Worm (Caenorhabditis elegans) whole organism, young adult: ENCODE measurements around the gene T09F3.5.

Experiments
- B0019.2 ChIP-seq: fragments of 200-800 bp; sonication (Bioruptor generic); conservative IDR thresholded peaks from 2 replicates; pipeline ENCODE4 v1.3.6; 2022; ENCODE audit warnings: missing genetic modification reagents, missing genetic modification characterization, missing compliant biosample characterization
- C06A6.2 ChIP-seq: fragments of 200-800 bp; sonication (Bioruptor generic); conservative IDR thresholded peaks from 2 replicates; pipeline ENCODE4 v1.3.6; 2022; ENCODE audit warnings: missing genetic modification characterization, missing compliant biosample characterization
- C17E4.6 ChIP-seq: fragments of 200-800 bp; sonication (Bioruptor generic); IDR thresholded peaks from 2 replicates; pipeline ENCODE4 v1.3.6; 2022; ENCODE audit warnings: missing genetic modification reagents, missing genetic modification characterization, missing compliant biosample characterization
- F22D6.2 ChIP-seq: sonication (generic microtip); optimal IDR thresholded peaks from 2 replicates; lab custom pipeline; 2016; ENCODE audit warnings: mild to moderate bottlenecking, missing genetic modification characterization, missing compliant biosample characterization
- F33H1.4 ChIP-seq: fragments of 200-800 bp; sonication (Bioruptor generic); IDR thresholded peaks from 2 replicates; pipeline ENCODE4 v1.3.6; 2022; ENCODE audit warnings: missing genetic modification reagents, missing genetic modification characterization, missing compliant biosample characterization
- F39B2.1 ChIP-seq: fragments of 200-800 bp; sonication (Bioruptor generic); IDR thresholded peaks from 2 replicates; pipeline ENCODE4 v1.3.6; 2022; ENCODE audit warnings: missing genetic modification reagents, missing genetic modification characterization, missing compliant biosample characterization
- F52B5.7 ChIP-seq: sonication (generic microtip); optimal IDR thresholded peaks from 2 replicates; lab custom pipeline; 2016; ENCODE audit warnings: mild to moderate bottlenecking, missing genetic modification characterization, missing compliant biosample characterization
- Y56A3A.18 ChIP-seq: fragments of 200-800 bp; sonication (Bioruptor generic); IDR thresholded peaks from 2 replicates; pipeline ENCODE4 v1.3.6; 2022; ENCODE audit warnings: missing genetic modification reagents, missing genetic modification characterization, missing compliant biosample characterization
- ZK185.1 ChIP-seq: sonication (generic microtip); optimal IDR thresholded peaks from 2 replicates; lab custom pipeline; 2016; ENCODE audit warnings: mild to moderate bottlenecking, missing genetic modification characterization, missing compliant biosample characterization; ENCODE audit not compliant: poor library complexity, severe bottlenecking
- atf-7 ChIP-seq: sonication (generic microtip); optimal IDR thresholded peaks from 2 replicates; lab custom pipeline; 2017; ENCODE audit warnings: mild to moderate bottlenecking, missing genetic modification characterization, missing compliant biosample characterization
- attf-6 ChIP-seq: fragments of 200-800 bp; sonication (Bioruptor generic); IDR thresholded peaks from 2 replicates; pipeline ENCODE4 v1.3.6; 2022; ENCODE audit warnings: missing genetic modification reagents, missing genetic modification characterization, missing compliant biosample characterization
- bed-2 ChIP-seq: fragments of 200-800 bp; sonication (Bioruptor generic); IDR thresholded peaks from 2 replicates; pipeline ENCODE4 v1.3.6; 2022; ENCODE audit warnings: missing genetic modification reagents, missing genetic modification characterization, missing compliant biosample characterization
- ccch-3 ChIP-seq: fragments of 200-800 bp; sonication (Bioruptor generic); optimal IDR thresholded peaks from 2 replicates; lab custom pipeline; 2018; ENCODE audit warnings: mild to moderate bottlenecking, missing genetic modification characterization, missing compliant biosample characterization
- ceh-40 ChIP-seq: fragments of 200-800 bp; sonication (Bioruptor generic); IDR thresholded peaks from 2 replicates; pipeline ENCODE4 v1.3.6; 2022; ENCODE audit warnings: missing genetic modification characterization, missing compliant biosample characterization
- die-1 ChIP-seq: sonication (generic microtip); optimal IDR thresholded peaks from 2 replicates; lab custom pipeline; 2016; ENCODE audit warnings: missing genotype, mild to moderate bottlenecking, missing genetic modification characterization, missing compliant biosample characterization
- dpff-1 ChIP-seq: sonication (generic microtip); optimal IDR thresholded peaks from 2 replicates; lab custom pipeline; 2017; ENCODE audit warnings: mild to moderate bottlenecking, missing genetic modification characterization, missing compliant biosample characterization
- hlh-12 ChIP-seq: sonication (generic microtip); optimal IDR thresholded peaks from 2 replicates; lab custom pipeline; 2016; ENCODE audit warnings: missing genetic modification characterization, missing compliant biosample characterization
- hmg-20 ChIP-seq: fragments of 200-800 bp; sonication (Bioruptor generic); IDR thresholded peaks from 2 replicates; pipeline ENCODE4 v1.3.6; 2022; ENCODE audit warnings: missing genetic modification reagents, missing genetic modification characterization, missing compliant biosample characterization
- hrde-1 ChIP-seq: sonication (generic microtip); optimal IDR thresholded peaks from 2 replicates; lab custom pipeline; 2016; ENCODE audit warnings: missing genetic modification characterization, mild to moderate bottlenecking, missing compliant biosample characterization, moderate library complexity, missing genotype, missing genetic modification reagents, borderline replicate concordance
- hsf-1 ChIP-seq: fragments of 200-800 bp; sonication (Bioruptor generic); IDR thresholded peaks from 2 replicates; pipeline ENCODE4 v1.3.6; 2022; ENCODE audit warnings: missing genetic modification reagents, missing genetic modification characterization, missing compliant biosample characterization
- lag-1 ChIP-seq: fragments of 200-800 bp; sonication (Bioruptor generic); IDR thresholded peaks from 2 replicates; pipeline ENCODE4 v1.3.6; 2022; ENCODE audit warnings: missing genetic modification reagents, missing genetic modification characterization, missing compliant biosample characterization
- let-526 ChIP-seq: fragments of 200-800 bp; sonication (Bioruptor generic); IDR thresholded peaks from 2 replicates; pipeline ENCODE4 v1.3.6; 2022; ENCODE audit warnings: missing genetic modification reagents, missing genetic modification characterization, missing compliant biosample characterization
- lin-26 ChIP-seq: fragments of 200-800 bp; sonication (Bioruptor generic); IDR thresholded peaks from 2 replicates; pipeline ENCODE4 v1.3.6; 2022; ENCODE audit warnings: missing genetic modification reagents, missing genetic modification characterization, missing compliant biosample characterization
- lin-54 ChIP-seq: fragments of 200-800 bp; sonication (Bioruptor generic); optimal IDR thresholded peaks from 2 replicates; lab custom pipeline; 2018; ENCODE audit warnings: mild to moderate bottlenecking, missing genetic modification characterization, missing compliant biosample characterization
- lsl-1 ChIP-seq: fragments of 200-800 bp; sonication (Bioruptor generic); optimal IDR thresholded peaks from 2 replicates; lab custom pipeline; 2018; ENCODE audit warnings: mild to moderate bottlenecking, missing genetic modification characterization, moderate library complexity, missing compliant biosample characterization
- madf-10 ChIP-seq: sonication (generic microtip); optimal IDR thresholded peaks from 2 replicates; lab custom pipeline; 2016; ENCODE audit warnings: mild to moderate bottlenecking, missing genetic modification characterization, missing compliant biosample characterization
- mel-28 ChIP-seq: sonication (generic microtip); optimal IDR thresholded peaks from 2 replicates; lab custom pipeline; 2016; ENCODE audit warnings: borderline replicate concordance, mild to moderate bottlenecking, missing genetic modification characterization, missing compliant biosample characterization
- mes-4 ChIP-seq: sonication (generic microtip); optimal IDR thresholded peaks from 2 replicates; lab custom pipeline; 2016; ENCODE audit warnings: missing genotype, missing genetic modification characterization, missing compliant biosample characterization
- nhr-179 ChIP-seq: sonication (generic microtip); optimal IDR thresholded peaks from 2 replicates; lab custom pipeline; 2016; ENCODE audit warnings: mild to moderate bottlenecking, missing genetic modification characterization, missing compliant biosample characterization
- nhr-90 ChIP-seq: sonication (generic microtip); optimal IDR thresholded peaks from 2 replicates; lab custom pipeline; 2016; ENCODE audit warnings: missing genotype, mild to moderate bottlenecking, missing genetic modification characterization, missing compliant biosample characterization
- pbrm-1 ChIP-seq: fragments of 200-800 bp; sonication (Bioruptor generic); IDR thresholded peaks from 2 replicates; pipeline ENCODE4 v1.3.6; 2022; ENCODE audit warnings: missing genetic modification reagents, missing genetic modification characterization, missing compliant biosample characterization
- pha-4 ChIP-seq: fragments of 150-350 bp; sonication (generic microtip); optimal IDR thresholded peaks from 2 replicates; lab custom pipeline; 2014; ENCODE audit warnings: missing biosample characterization, missing genetic modification reagents, missing genetic modification characterization
- rcor-1 ChIP-seq: fragments of 200-800 bp; sonication (Bioruptor generic); IDR thresholded peaks from 2 replicates; pipeline ENCODE4 v1.3.6; 2022; ENCODE audit warnings: missing genetic modification reagents, missing genetic modification characterization, missing compliant biosample characterization
- rpc-1 ChIP-seq, 2 experiments: fragments of 150-350 bp in 1 of 2; sonication (generic microtip) in 1 of 2; optimal IDR thresholded peaks; 2 replicates each; lab custom pipeline; 2014 to 2018; ENCODE audit warnings: missing biosample characterization in 1 of 2, missing genetic modification characterization in 1 of 2, missing genetic modification reagents in 1 of 2, missing genotype in 1 of 2
- snpc-1.1 ChIP-seq: sonication (generic microtip); optimal IDR thresholded peaks from 2 replicates; lab custom pipeline; 2017; ENCODE audit warnings: missing genetic modification characterization, mild to moderate bottlenecking, missing compliant biosample characterization, antibody characterized with exemption, moderate library complexity, missing genotype, missing genetic modification reagents; ENCODE audit not compliant: insufficient read depth
- snpc-4 ChIP-seq, 5 experiments: fragments of 150-350 bp in 1 of 5; sonication (generic microtip) in 4 of 5; optimal IDR thresholded peaks; 2 replicates each; lab custom pipeline; 2014 to 2018; ENCODE audit warnings: missing genetic modification characterization in 5 of 5, missing biosample characterization in 3 of 5, antibody characterized with exemption in 2 of 5, mild to moderate bottlenecking in 2 of 5, missing compliant biosample characterization in 2 of 5, missing genotype in 2 of 5, moderate library complexity in 2 of 5, missing genetic modification reagents in 1 of 5
- sptf-2 ChIP-seq: fragments of 200-800 bp; sonication (Bioruptor generic); optimal IDR thresholded peaks from 2 replicates; lab custom pipeline; 2018; ENCODE audit warnings: mild to moderate bottlenecking, missing genetic modification characterization, missing compliant biosample characterization
- tbp1 ChIP-seq: fragments of 200-800 bp; sonication (Bioruptor generic); optimal IDR thresholded peaks from 2 replicates; lab custom pipeline; 2018; ENCODE audit warnings: mild to moderate bottlenecking, missing genetic modification characterization, missing compliant biosample characterization
- unc-130 ChIP-seq: sonication (generic microtip); optimal IDR thresholded peaks from 2 replicates; lab custom pipeline; 2016; ENCODE audit warnings: missing genetic modification reagents, missing genetic modification characterization, missing compliant biosample characterization
- xnd-1 ChIP-seq: sonication (generic microtip); optimal IDR thresholded peaks from 2 replicates; lab custom pipeline; 2016; ENCODE audit warnings: missing genotype, missing genetic modification reagents, missing genetic modification characterization, missing compliant biosample characterization
- zim-3 ChIP-seq: sonication (generic microtip); optimal IDR thresholded peaks from 2 replicates; lab custom pipeline; 2017; ENCODE audit warnings: mild to moderate bottlenecking, missing genetic modification characterization, moderate library complexity, missing compliant biosample characterization
- ztf-22 ChIP-seq: fragments of 200-800 bp; sonication (Bioruptor generic); optimal IDR thresholded peaks from 2 replicates; lab custom pipeline; 2018; ENCODE audit warnings: mild to moderate bottlenecking, missing genetic modification characterization, moderate library complexity, missing compliant biosample characterization

T09F3.5 gene

DNA sequence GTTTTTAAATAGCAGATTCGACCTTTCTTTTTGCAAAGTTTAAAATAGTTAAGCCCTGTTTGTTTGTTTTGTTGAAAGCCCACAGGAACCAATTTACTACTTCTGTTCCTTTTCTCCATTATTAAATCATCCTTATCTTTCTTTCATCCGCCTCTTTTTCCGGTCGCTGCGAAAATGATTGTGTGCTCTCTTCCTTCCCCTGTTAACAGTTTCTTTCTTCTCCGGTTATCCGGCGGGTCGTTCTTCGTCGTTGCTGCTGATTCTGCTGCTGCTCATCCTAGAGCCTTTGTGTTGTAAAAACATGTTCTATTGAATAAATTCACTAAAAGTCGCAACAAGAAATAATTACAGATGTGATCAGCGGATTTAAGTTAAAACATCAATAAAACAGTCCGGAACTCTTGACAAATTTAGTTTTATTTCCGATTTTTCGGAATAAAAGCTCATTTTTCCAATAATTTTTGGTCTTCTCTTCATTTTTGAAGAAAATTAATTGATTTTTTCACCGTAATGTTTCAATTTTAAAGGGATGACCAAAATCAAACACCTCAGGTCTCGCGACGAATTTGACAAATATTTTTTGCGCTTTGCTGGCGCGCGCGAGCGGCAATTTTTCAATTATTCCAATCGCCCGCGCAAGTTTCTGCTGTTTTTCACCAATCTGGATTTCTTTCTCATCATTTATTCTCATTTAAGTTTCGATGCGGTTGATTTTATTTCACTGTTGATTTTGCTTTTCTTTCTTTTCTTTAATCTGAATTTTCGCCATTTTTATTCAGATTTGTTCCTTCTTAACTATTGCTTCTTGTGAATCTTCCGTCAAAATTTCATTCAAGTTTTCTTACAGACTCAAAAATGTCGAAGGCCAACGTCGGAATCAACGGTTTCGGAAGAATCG lies 3.1 kb upstream of the T09F3.5 start, which contains the start of gene gpd-1 (continued):
- TF ChIP-seq snpc-4 (GFP tag; optimal IDR thresholded peaks at IDR 0.05; lab: Kevin White, UChicago) (peak; percentile 36), snpc-4 (tag; optimal IDR thresholded peaks at IDR 0.05; lab: Kevin White, UChicago) (peak in 2 of 4 experiments; percentile 2 to 53), hsf-1 (GFP tag; lab: Robert Waterston, UW) (peak; percentile 89), lin-26 (GFP tag; lab: Robert Waterston, UW) (no peak), nhr-179 (tag; lab: Kevin White, UChicago) (no peak), xnd-1 (tag; lab: Kevin White, UChicago) (peak; percentile 96), mel-28 (tag; lab: Kevin White, UChicago) (no peak), mes-4 (no peak), C06A6.2 (GFP tag; lab: Robert Waterston, UW) (no peak), rpc-1 (optimal IDR thresholded peaks at IDR 0.05; lab: Kevin White, UChicago) (no peak), rpc-1 (tag; optimal IDR thresholded peaks at IDR 0.05; lab: Kevin White, UChicago) (no peak), pbrm-1 (GFP tag; lab: Robert Waterston, UW) (peak; percentile 69), die-1 (tag; lab: Kevin White, UChicago) (no peak), rcor-1 (GFP tag; lab: Robert Waterston, UW) (peak; percentile 70)

DNA sequence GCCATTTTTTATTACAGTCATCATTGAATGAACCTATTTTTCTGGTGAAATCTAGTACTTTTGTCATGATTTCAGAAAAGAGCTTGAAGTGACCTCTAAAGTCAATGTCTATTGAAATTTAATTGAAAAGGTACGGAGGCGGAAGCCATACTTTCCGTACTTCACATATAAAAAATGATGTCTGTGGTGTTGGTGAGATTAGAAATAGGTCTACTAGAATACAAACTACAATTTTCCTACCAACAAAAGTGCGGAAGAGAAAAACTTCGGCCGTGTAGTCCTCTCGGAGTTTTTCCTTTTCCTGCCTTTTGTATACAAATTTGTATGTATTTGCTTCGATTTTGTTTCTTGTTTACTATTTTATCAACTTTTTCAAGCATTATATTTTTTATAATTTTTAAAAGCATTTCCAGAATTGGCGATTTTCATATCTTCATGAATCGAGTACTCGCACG lies 1.3 kb upstream of the T09F3.5 start, which contains the start of gene T09F3.4:
Gene T09F3.4, plus strand, starts transcription at position 405 of the 455 bp plus-strand sequence.
- TF ChIP-seq B0019.2 (GFP tag; lab: Robert Waterston, UW), result 0 out of 2 replicates have a peak, but pooled peaks have one; percentile 53
- TF ChIP-seq pha-4, result no peak
- TF ChIP-seq F52B5.7 (tag; lab: Kevin White, UChicago), result no peak
- peak; percentile 63 for TF ChIP-seq attf-6 (GFP tag; lab: Robert Waterston, UW)
- no peak for TF ChIP-seq dpff-1 (tag; lab: Kevin White, UChicago)
- peak; percentile 62 for TF ChIP-seq hrde-1 (tag; lab: Kevin White, UChicago)
- TF ChIP-seq ccch-3 (GFP tag; lab: Kevin White, UChicago), result no peak
- no peak for TF ChIP-seq nhr-90 (tag; lab: Kevin White, UChicago)
- TF ChIP-seq Y56A3A.18 (GFP tag; lab: Robert Waterston, UW), result no peak
- no peak for TF ChIP-seq F22D6.2 (tag; lab: Kevin White, UChicago)
- TF ChIP-seq F33H1.4 (GFP tag; lab: Robert Waterston, UW), result peak; percentile 61
- peak; percentile 39 for TF ChIP-seq madf-10 (tag; lab: Kevin White, UChicago)
- no peak for TF ChIP-seq let-526 (GFP tag; lab: Robert Waterston, UW)
- TF ChIP-seq bed-2 (GFP tag; lab: Robert Waterston, UW), result peak; percentile 76; the same call in 1 of the 2 replicates
- TF ChIP-seq lag-1, result no peak
- no peak for TF ChIP-seq snpc-1.1 (tag; lab: Kevin White, UChicago)
- peak; percentile 33 for TF ChIP-seq snpc-4 (GFP tag; optimal IDR thresholded peaks at IDR 0.05; lab: Kevin White, UChicago)
- peak in 2 of 4 experiments; percentile 15 to 19 for TF ChIP-seq snpc-4 (tag; optimal IDR thresholded peaks at IDR 0.05; lab: Kevin White, UChicago)
- TF ChIP-seq atf-7 (tag; lab: Kevin White, UChicago), result no peak
- TF ChIP-seq pbrm-1 (GFP tag; lab: Robert Waterston, UW), result no peak
- TF ChIP-seq hmg-20, result no peak
- TF ChIP-seq lsl-1, result peak; percentile 43
- TF ChIP-seq ceh-40 (GFP tag; lab: Robert Waterston, UW), result no peak
- TF ChIP-seq lin-26 (GFP tag; lab: Robert Waterston, UW), result peak; percentile 9; the same call in 1 of the 2 replicates
- no peak for TF ChIP-seq ztf-22 (GFP tag; lab: Kevin White, UChicago)
- TF ChIP-seq ZK185.1 (tag; lab: Kevin White, UChicago), result peak; percentile 76
- peak; percentile 72 for TF ChIP-seq rcor-1 (GFP tag; lab: Robert Waterston, UW)
- peak; percentile 63 for TF ChIP-seq lin-54 (GFP tag; lab: Kevin White, UChicago)
- TF ChIP-seq unc-130 (GFP tag; lab: Kevin White, UChicago), result peak; percentile 70
- TF ChIP-seq tbp1, result peak; percentile 40
- no peak for TF ChIP-seq C17E4.6 (GFP tag; lab: Robert Waterston, UW)
- TF ChIP-seq zim-3, result no peak
- TF ChIP-seq hlh-12, result no peak
- TF ChIP-seq mes-4, result no peak
- no peak for TF ChIP-seq mel-28 (tag; lab: Kevin White, UChicago)
- no peak for TF ChIP-seq F39B2.1 (GFP tag; lab: Robert Waterston, UW)
- TF ChIP-seq sptf-2 (GFP tag; lab: Kevin White, UChicago), result no peak
- TF ChIP-seq rpc-1 (optimal IDR thresholded peaks at IDR 0.05; lab: Kevin White, UChicago), result no peak
- TF ChIP-seq rpc-1 (tag; optimal IDR thresholded peaks at IDR 0.05; lab: Kevin White, UChicago), result no peak
